Worm (Caenorhabditis elegans) whole organism, L3 larva: ENCODE data around the gene C27D8.2.

Experiments used
- R02D3.7 ChIP-seq: fragments of 150-350 bp; optimal IDR thresholded peaks from 2 replicates; lab custom pipeline; 2014; ENCODE audit warnings: missing biosample characterization, missing genetic modification characterization
- ZK546.5 ChIP-seq: sonication (generic microtip); optimal IDR thresholded peaks from 2 replicates; lab custom pipeline; 2017; ENCODE audit warnings: missing biosample characterization, missing genetic modification characterization
- aly-2 ChIP-seq: fragments of 150-350 bp; optimal IDR thresholded peaks from 2 replicates; lab custom pipeline; 2014; ENCODE audit warnings: missing biosample characterization, missing genetic modification characterization
- ama-1 ChIP-seq: fragments of 150-350 bp; optimal IDR thresholded peaks from 2 replicates; lab custom pipeline; 2018
- ceh-16 ChIP-seq: sonication (generic microtip); optimal IDR thresholded peaks from 2 replicates; lab custom pipeline; 2017; ENCODE audit warnings: missing biosample characterization, missing genetic modification characterization
- ceh-28 ChIP-seq: fragments of 150-350 bp; optimal IDR thresholded peaks from 2 replicates; lab custom pipeline; 2014; ENCODE audit warnings: missing biosample characterization, missing genetic modification reagents, missing genetic modification characterization
- ceh-9 ChIP-seq: sonication (generic microtip); optimal IDR thresholded peaks from 2 replicates; lab custom pipeline; 2018; ENCODE audit warnings: missing biosample characterization, missing genetic modification characterization
- egl-27 ChIP-seq: sonication (generic microtip); optimal IDR thresholded peaks from 4 replicates; lab custom pipeline; 2017; ENCODE audit warnings: missing biosample characterization, missing genetic modification reagents, missing genetic modification characterization
- egl-5 ChIP-seq: fragments of 150-350 bp; optimal IDR thresholded peaks from 2 replicates; lab custom pipeline; 2017; ENCODE audit warnings: missing biosample characterization, missing genetic modification reagents, missing genetic modification characterization, inconsistent platforms
- elt-1 ChIP-seq: fragments of 150-350 bp; optimal IDR thresholded peaks from 2 replicates; lab custom pipeline; 2014; ENCODE audit warnings: missing biosample characterization, missing genetic modification characterization
- elt-2 ChIP-seq: sonication (generic microtip); optimal IDR thresholded peaks from 2 replicates; lab custom pipeline; 2016; ENCODE audit warnings: missing genetic modification reagents, mild to moderate bottlenecking, missing genetic modification characterization, missing compliant biosample characterization
- elt-3 ChIP-seq, 3 experiments: fragments of 150-350 bp in 1 of 3; sonication (generic microtip) in 2 of 3; optimal IDR thresholded peaks; 2 replicates in 2 of 3; 4 replicates in 1 of 3; lab custom pipeline; 2014 to 2017; ENCODE audit warnings: missing biosample characterization in 3 of 3, missing genetic modification characterization in 3 of 3
- eor-1 ChIP-seq, 2 experiments: fragments of 150-350 bp; optimal IDR thresholded peaks; 2 replicates each; lab custom pipeline; 2014 to 2018; ENCODE audit warnings: missing biosample characterization in 2 of 2, missing genetic modification characterization in 2 of 2
- fkh-10 ChIP-seq: sonication (generic microtip); optimal IDR thresholded peaks from 2 replicates; lab custom pipeline; 2017; ENCODE audit warnings: missing biosample characterization, missing genetic modification reagents, missing genetic modification characterization
- fkh-2 ChIP-seq: fragments of 150-350 bp; optimal IDR thresholded peaks from 2 replicates; lab custom pipeline; 2014; ENCODE audit warnings: missing biosample characterization, missing genetic modification reagents, missing genetic modification characterization
- jun-1 ChIP-seq: fragments of 150-350 bp; optimal IDR thresholded peaks from 2 replicates; lab custom pipeline; 2014; ENCODE audit warnings: missing biosample characterization, missing genetic modification reagents, missing genetic modification characterization
- lin-15B ChIP-seq: fragments of 150-350 bp; optimal IDR thresholded peaks from 2 replicates; lab custom pipeline; 2014; ENCODE audit warnings: missing biosample characterization, missing genetic modification characterization
- lin-39 ChIP-seq: fragments of 150-350 bp; optimal IDR thresholded peaks from 2 replicates; lab custom pipeline; 2018; ENCODE audit warnings: missing biosample characterization, missing genetic modification reagents, missing genetic modification characterization
- mdl-1 ChIP-seq: fragments of 150-350 bp; optimal IDR thresholded peaks from 2 replicates; lab custom pipeline; 2014; ENCODE audit warnings: missing biosample characterization, missing genetic modification characterization
- nfya-1 ChIP-seq: sonication (generic microtip); optimal IDR thresholded peaks from 2 replicates; lab custom pipeline; 2017; ENCODE audit warnings: missing genetic modification characterization, mild to moderate bottlenecking, missing compliant biosample characterization, antibody characterized with exemption, moderate library complexity; ENCODE audit not compliant: insufficient read depth
- nhr-23 ChIP-seq: fragments of 150-350 bp; optimal IDR thresholded peaks from 2 replicates; lab custom pipeline; 2014; ENCODE audit warnings: missing biosample characterization, missing genetic modification reagents, missing genetic modification characterization
- nhr-25 ChIP-seq: sonication (generic microtip); optimal IDR thresholded peaks from 2 replicates; lab custom pipeline; 2017; ENCODE audit warnings: missing biosample characterization, missing genetic modification characterization
- nhr-28 ChIP-seq: fragments of 150-350 bp; optimal IDR thresholded peaks from 2 replicates; lab custom pipeline; 2014; ENCODE audit warnings: missing biosample characterization, missing genetic modification characterization
- nhr-43 ChIP-seq: sonication (generic microtip); optimal IDR thresholded peaks from 2 replicates; lab custom pipeline; 2016; ENCODE audit warnings: mild to moderate bottlenecking, missing genetic modification characterization, missing compliant biosample characterization; ENCODE audit not compliant: poor library complexity, severe bottlenecking
- nhr-67 ChIP-seq: fragments of 150-350 bp; optimal IDR thresholded peaks from 2 replicates; lab custom pipeline; 2014; ENCODE audit warnings: missing biosample characterization, missing genetic modification characterization
- pha-4 ChIP-seq: fragments of 150-350 bp; optimal IDR thresholded peaks from 2 replicates; lab custom pipeline; 2014; ENCODE audit warnings: missing biosample characterization, missing genetic modification reagents, missing genetic modification characterization
- pqm-1 ChIP-seq: fragments of 150-350 bp; optimal IDR thresholded peaks from 2 replicates; lab custom pipeline; 2017; ENCODE audit warnings: missing biosample characterization, missing genetic modification characterization, inconsistent platforms
- skn-1 ChIP-seq: fragments of 150-350 bp; optimal IDR thresholded peaks from 2 replicates; lab custom pipeline; 2014; ENCODE audit warnings: missing biosample characterization, missing genetic modification characterization
- snpc-4 ChIP-seq: fragments of 150-350 bp; optimal IDR thresholded peaks from 2 replicates; lab custom pipeline; 2014; ENCODE audit warnings: missing biosample characterization, missing genetic modification characterization
- tbx-2 ChIP-seq: sonication (generic microtip); optimal IDR thresholded peaks from 2 replicates; lab custom pipeline; 2016; ENCODE audit warnings: mild to moderate bottlenecking, missing genetic modification characterization, missing compliant biosample characterization
- ztf-4 ChIP-seq: fragments of 150-350 bp; optimal IDR thresholded peaks from 2 replicates; lab custom pipeline; 2014; ENCODE audit warnings: missing biosample characterization, missing genetic modification characterization

Gene C27D8.2

ce11 chrIV:12700204-12700603 lies 10.8 kb upstream of the C27D8.2 start:
- peak; percentile 80 for TF ChIP-seq elt-2 (tag; lab: Kevin White, UChicago)
- no peak for TF ChIP-seq jun-1 (tag; lab: Kevin White, UChicago)

- TF ChIP-seq lin-15B (tag; lab: Kevin White, UChicago) (no peak), ceh-16 (tag; lab: Kevin White, UChicago) (no peak), nhr-23 (tag; lab: Kevin White, UChicago) (no peak)
- TF ChIP-seq, all 47 proteins: peak for 0
Observed at ce11 chrIV:12700944-12701343, 10.1 kb upstream of the C27D8.2 start.

ce11 chrIV:12703811-12704210 lies 7.2 kb upstream of the C27D8.2 start, which contains the start of gene C27D8.4:
Gene C27D8.4, plus strand, starts transcription at chrIV:12704111.
- TF ChIP-seq nhr-28 (tag; lab: Kevin White, UChicago) (no peak), elt-1 (tag; lab: Kevin White, UChicago) (no peak), fkh-10 (GFP tag; lab: Kevin White, UChicago) (no peak), nhr-67 (no peak)

ce11 chrIV:12711644-12712043 lies 627 bp downstream of the C27D8.2 start, which contains the start of gene C27D8.3:
Gene C27D8.3, minus strand, starts transcription at chrIV:12711744.
- TF ChIP-seq nhr-23 (tag; lab: Kevin White, UChicago) (no peak), R02D3.7 (tag; lab: Kevin White, UChicago) (no peak), ztf-4 (no peak), eor-1 (tag; optimal IDR thresholded peaks at IDR 0.05; lab: Kevin White, UChicago) (no peak), elt-2 (tag; lab: Kevin White, UChicago) (no peak), lin-39 (tag; lab: Kevin White, UChicago) (no peak), nhr-25 (tag; lab: Kevin White, UChicago) (no peak), snpc-4 (no peak), ama-1 (no peak), fkh-2 (tag; lab: Kevin White, UChicago) (no peak), ZK546.5 (no peak), aly-2 (tag; lab: Kevin White, UChicago) (no peak), egl-5 (tag; lab: Kevin White, UChicago) (no peak), tbx-2 (no peak)
- TF ChIP-seq, all 47 proteins: peak for 0

- TF ChIP-seq skn-1 (no peak), ceh-28 (tag; lab: Kevin White, UChicago) (peak; percentile 36), nhr-43 (tag; lab: Kevin White, UChicago) (peak; percentile 84), elt-3 (tag; optimal IDR thresholded peaks at IDR 0.05; lab: Kevin White, UChicago) (peak in 2 of 3 experiments; percentile 89 to 90), elt-2 (tag; lab: Kevin White, UChicago) (peak; percentile 82), R02D3.7 (tag; lab: Kevin White, UChicago) (peak; percentile 38), mdl-1 (tag; lab: Kevin White, UChicago) (peak; percentile 59), pha-4 (tag; lab: Kevin White, UChicago) (peak; percentile 32), nhr-23 (tag; lab: Kevin White, UChicago) (peak; percentile 68), nfya-1 (tag; lab: Kevin White, UChicago) (peak; percentile 10), jun-1 (tag; lab: Kevin White, UChicago) (peak; percentile 54), nhr-28 (tag; lab: Kevin White, UChicago) (no peak), nhr-25 (tag; lab: Kevin White, UChicago) (peak; percentile 85), pqm-1 (peak; percentile 13), lin-39 (tag; lab: Kevin White, UChicago) (no peak)
- TF ChIP-seq, all 47 proteins: peak for 12
Observed at ce11 chrIV:12715947-12716382, 4.9 kb downstream of the C27D8.2 start.

ce11 chrIV:12717531-12717930 lies 6.5 kb downstream of the C27D8.2 start, which contains the start of gene C27D8.1:
Gene C27D8.1, plus strand, starts transcription at chrIV:12717831.
- TF ChIP-seq elt-2 (tag; lab: Kevin White, UChicago) (peak; percentile 30), R02D3.7 (tag; lab: Kevin White, UChicago) (no peak)

ce11 chrIV:12719664-12720063 lies 8.6 kb downstream of the C27D8.2 start, which contains the start of gene idpp-7:
Gene idpp-7, plus strand, starts transcription at chrIV:12719964.
- no peak for TF ChIP-seq egl-27
- no peak for TF ChIP-seq elt-1 (tag; lab: Kevin White, UChicago)
- TF ChIP-seq skn-1: no peak
- no peak for TF ChIP-seq ceh-28 (tag; lab: Kevin White, UChicago)
- no peak for TF ChIP-seq ama-1
- no peak for TF ChIP-seq ceh-9 (tag; lab: Kevin White, UChicago)
- no peak for TF ChIP-seq mdl-1 (tag; lab: Kevin White, UChicago)
- no peak for TF ChIP-seq snpc-4
- TF ChIP-seq nhr-28 (tag; lab: Kevin White, UChicago): no peak
